Fruit fly (Drosophila melanogaster) whole organism, larva: Measurements from ENCODE around the gene PolE1.

Experiments used
- noc ChIP-seq: fragments of 200-800 bp; sonication (Bioruptor generic); optimal IDR thresholded peaks from 3 replicates; lab custom pipeline; 2019; ENCODE audit warnings: missing biosample characterization, mild to moderate bottlenecking, missing genetic modification characterization, moderate library complexity

The PolE1 gene

DNA sequence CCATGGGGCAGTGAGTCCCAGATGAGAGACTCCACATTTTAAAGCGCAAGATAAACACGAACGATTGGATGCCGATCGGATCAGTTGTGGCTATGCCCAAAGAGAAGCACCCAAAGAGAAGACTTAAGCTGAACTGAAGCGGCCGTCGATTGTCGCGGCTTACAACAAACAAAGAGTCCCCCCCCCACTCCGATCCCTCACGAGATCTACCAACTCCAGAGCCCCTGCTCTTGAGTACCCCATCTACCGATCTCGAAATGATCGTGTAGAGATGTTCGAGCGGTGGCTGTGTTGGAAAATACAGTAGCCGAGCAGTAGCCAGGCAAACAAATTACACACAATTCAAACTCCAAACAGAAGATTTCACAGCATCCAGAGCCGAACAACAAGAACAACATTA is 22.2 kb upstream of the PolE1 start:
- TF ChIP-seq noc = no peak

DNA sequence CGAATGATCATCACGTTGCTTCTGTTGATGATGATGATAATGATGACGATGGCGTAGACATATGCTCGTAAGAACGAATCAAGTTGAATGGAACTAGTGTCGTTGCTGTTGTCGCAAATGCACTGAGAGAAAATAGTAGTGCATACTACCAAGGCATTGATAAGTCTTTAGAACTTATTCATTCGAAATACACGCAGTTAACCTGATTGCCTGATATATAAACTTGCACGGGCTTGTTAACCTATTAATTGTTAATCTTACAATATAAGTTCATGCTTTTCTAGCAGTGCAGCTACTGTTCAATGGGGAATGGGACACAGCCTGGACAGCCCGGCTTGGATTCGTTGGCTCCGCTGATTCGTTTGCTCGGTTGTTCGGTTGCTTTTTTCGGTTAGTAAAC is 21.6 kb upstream of the PolE1 start:
- peak; percentile 29 for TF ChIP-seq noc

DNA sequence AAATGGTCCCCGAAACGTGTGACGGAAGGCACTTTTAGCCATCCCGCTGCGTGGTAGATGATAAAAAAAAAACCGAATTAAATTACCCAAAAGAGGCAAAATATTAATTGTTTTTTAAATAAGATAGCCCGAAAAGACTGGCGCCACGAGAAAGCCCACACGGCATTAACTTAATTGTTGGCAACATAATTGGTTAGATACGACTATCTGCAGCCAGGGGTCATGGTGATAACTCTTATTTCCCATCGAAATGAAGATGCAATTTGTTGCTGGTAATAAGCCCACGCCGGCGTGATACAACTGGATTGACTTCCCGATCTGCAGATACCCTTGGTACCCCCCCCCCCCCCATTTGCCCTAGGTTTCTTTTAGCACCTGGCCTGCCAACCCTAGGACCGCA is 20.2 kb upstream of the PolE1 start:
- TF ChIP-seq noc = no peak

DNA sequence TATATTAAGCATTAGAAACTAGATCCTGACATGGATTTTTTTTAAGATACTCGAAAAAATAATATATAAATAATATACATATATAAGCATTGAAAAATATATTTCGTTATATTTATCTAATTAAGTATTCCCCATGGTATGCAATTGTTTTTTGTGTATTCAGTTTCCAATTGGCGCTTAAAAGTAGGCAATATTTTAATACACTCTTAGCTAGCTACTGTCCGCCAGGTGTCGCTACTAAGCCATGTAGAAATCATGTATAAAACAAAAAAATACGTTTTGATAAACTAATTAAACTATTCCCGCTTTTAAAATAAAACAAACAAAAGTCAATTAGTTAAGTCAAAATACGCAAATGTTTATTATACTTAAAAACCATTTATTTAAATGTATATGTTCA is 16.6 kb upstream of the PolE1 start:
- no peak for TF ChIP-seq noc

DNA sequence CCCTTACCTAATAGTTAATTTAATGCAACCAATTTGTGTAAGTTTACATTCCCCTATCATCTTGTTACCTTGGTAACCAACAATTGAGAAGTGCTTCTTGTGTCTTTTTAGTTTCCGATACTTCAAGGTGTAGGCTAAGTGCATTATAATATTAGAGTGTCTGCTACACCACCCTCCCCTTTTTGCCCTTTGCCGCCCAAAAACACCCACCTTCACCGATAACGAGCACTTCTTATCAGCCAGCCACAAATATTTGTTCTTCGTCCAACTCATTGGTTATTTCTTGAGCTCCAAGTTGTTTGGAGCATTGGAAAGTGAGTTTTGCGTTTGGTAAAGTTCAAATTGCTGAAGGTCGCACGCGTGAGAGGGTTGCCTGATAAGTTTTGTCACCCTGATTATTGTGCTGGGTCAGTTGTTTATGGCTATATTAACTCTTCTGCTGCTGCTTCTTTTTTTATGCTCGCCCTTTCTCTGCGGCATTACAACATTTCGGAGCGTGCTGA is 16.0 kb upstream of the PolE1 start:
- TF ChIP-seq noc = peak; percentile 68

DNA sequence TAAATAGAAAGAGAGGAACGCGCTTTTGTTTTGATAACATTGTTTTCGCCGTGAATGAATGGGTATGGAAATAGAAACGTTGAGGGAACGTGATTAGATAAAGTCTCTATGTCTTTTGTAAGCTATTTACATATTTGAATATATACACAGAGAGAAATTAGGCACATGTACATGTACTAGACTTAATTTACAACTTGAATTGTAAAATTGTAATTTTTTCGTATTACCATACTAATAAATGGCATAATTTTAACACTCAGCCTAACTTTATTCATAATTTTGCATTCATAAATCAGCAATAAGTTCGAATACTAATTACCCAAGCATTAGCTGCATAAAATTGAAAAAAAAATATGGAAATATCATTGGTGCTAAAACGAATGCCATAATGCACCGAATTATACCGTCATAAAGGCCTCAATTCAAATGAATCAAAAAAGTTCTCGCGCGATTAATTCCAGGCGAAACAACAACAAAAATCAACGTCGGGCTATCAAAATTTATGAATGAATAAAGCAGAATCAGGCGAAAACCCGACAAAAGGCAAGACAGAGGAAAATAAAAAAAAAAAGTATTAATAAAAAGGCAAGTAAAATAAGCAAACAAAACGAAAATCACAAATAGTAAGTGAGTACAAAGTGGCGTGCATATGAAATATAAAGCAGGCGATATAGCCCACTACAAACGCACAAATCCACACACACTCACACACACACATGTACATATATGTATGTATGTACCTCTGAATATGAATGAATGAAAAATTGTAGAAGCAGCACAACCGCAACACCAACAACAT is 15.2 kb upstream of the PolE1 start:
- TF ChIP-seq noc = peak; percentile 59

DNA sequence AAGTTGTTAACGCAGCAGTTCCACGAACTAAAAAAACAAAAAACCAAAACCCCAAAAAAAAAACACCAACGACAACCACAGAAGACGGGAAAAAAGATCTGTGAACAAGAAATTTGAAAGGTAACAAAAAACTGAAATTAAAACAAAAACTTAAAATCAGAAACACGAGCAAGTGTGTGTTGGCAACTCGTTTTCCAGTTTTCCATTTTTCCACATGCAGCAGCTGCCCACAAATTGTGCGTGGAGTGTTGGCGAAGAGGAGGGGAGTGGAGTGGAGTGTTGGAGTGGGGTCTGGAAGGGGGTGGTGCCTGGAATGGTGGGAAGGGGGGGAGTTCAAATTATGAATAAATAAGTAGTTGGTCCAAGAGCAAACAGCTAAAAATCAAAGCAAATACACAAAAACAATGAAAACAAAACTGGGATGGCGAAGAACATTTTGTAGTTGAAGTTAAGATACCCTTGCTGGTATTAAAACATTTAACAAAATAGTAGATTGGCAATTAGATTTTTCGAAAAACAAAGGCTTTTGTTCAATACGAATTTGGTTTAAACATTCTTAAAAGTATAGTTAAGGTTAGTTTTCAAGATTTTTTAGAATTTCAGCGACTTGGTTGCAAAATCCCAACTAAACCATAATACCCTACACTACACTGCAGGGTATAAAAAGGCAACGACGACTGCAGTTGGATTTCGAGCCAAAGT is 14.4 kb upstream of the PolE1 start:
- no peak for TF ChIP-seq noc

DNA sequence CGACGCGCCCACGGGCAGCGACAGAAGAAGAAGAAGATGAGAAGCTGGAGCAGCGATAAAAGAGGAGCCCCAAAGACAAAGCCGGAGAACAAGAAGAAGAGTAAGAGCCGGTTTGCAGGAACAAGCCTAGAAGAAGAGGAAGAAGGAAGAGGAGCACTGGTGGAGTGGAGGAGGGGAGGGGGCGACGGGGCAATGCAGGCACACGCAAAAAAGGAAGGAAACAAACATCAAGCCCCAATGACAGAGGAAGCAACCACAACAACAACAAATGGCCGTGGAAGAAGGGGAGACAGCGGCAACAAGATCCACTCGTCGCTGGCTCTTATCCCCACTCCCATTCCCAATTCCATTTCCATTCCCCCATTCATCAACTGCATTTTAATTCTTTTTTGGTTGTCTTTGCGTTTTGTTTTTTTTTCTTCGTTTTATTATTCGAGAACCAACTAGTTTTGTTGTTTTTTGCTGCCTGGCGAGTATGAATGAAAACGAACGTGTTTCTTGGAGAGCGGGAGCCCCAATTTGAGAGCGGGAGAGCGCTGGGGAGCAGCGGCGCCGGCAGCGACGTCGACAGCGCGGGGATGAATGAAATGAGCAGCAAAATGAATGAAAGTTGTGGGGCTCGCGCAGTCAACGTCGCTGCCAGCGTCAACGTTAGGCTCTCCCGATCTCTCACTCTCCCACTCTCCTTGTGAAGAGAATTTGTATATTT is 13.7 kb upstream of the PolE1 start:
- no peak for TF ChIP-seq noc

DNA sequence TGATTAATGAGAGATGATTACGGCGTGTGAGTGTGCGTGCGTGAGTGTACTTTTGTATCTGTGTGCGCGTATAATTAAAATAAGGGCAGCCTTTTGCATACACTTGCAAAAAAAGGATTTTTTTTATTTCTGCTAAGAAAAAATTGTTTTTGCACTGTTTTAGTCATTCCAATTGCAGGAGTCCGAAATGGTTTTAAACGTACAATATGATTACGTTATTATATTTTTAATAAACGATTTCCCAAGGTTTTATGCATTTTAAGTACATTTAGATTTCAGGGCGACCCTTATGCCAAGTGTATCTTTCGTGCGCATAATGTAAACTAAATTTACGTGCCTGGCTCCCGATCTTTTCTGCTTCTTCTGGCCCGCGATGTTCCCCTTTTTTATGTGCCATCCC is 13.1 kb upstream of the PolE1 start:
- TF ChIP-seq noc = peak; percentile 64

DNA sequence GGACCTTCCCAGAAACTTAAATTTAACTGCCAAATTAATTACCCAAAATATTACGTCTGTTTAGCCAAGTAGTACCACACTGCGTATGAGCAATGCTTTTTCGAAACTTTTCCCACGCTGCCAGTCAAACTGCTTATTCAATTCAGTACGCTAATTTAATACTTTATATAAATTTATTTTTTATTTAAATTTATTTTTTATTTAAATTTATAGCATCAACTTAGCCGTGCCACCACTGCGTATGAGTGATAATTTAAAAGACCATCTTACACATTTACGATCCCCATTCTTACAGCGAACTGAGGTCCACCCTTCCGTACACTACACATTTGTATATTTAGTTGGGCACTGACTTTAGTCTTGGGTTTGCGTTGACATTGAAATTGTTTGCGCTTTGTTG is 12.4 kb upstream of the PolE1 start:
- peak; percentile 95 for TF ChIP-seq noc

DNA sequence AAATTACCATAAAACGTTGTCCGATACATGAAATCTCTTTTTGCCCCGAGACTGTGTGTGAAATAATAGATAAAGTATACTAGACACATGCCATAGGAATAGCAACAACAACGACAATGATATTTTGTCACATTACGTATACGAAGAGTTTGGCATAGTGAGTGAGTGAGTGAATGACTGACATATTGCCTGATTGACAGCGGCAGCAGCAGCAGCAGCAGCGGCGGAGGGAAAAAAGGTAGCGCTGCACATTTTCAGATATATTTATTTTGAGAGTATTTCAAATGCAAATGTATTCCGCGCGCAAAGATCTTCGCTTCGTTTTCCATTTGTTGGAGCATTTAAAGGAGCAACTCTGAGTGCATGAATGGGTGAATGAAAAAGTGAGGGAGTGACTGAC is 11.4 kb upstream of the PolE1 start:
- TF ChIP-seq noc = no peak

DNA sequence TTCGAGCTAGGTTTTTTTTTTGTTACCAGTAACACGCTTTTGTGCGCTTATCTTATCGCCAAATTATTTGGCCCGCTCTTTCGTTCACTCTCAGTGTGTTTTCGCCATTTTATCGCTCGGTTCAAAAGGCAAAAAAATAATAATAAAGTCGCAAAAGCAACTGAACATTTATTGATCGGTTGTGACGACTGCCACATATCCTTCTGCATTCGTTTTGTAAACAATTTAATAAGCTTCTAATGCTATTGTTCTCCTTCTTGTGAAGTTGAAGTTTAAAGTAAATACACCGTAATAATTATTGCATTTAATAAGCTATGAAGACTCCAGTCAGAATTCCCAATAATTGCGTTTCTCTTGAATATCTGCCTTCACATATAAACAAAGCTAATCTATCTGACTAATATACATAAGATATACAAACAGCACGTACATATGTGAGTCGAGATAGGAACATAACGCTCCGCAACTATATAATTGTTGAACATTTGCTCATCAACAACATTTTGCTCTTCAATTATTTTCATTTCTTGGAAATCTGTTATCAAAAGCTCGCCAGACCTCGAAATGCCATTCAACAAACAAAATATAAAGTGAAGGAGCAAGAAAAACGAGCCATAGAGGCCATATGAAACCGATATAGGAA is 10.6 kb upstream of the PolE1 start:
- peak; percentile 73 for TF ChIP-seq noc

DNA sequence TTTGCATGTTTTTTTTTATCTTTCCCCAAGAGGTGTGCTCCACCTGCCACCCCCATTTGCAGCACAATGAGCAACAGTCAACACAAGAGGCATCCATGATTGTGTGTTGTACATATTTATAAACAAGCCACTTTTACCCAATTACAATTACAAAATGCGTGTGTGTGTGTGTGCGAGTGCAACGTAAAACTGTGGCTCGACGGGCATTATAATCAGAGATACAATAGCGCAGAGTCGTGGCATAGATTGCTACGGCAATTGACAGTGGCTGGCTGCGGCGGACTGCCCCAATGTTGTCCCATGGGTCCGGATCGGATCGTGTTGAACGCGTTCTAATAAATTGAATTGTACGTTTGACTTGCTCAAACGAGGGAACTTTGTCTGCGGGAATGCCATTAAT is 9.6 kb upstream of the PolE1 start:
- TF ChIP-seq noc = no peak

DNA sequence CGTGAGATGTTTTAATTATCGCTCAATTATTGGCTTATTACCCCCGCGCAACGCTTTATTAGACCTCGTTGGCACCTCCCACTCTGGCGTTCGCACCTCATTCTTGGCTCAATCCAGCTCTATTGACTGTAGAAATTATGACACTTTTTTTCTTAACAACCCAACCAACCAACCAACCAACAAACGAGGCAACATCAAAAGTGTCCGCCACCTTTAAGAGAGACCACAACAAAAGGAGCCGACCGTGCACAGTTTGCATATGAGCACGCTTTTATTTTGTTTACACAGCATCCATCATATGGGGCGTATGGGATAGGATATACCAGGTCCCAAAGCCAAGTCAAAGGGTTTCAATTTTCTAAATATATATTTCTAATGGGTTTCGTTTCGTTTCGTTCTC is 7.3 kb upstream of the PolE1 start:
- TF ChIP-seq noc = no peak

DNA sequence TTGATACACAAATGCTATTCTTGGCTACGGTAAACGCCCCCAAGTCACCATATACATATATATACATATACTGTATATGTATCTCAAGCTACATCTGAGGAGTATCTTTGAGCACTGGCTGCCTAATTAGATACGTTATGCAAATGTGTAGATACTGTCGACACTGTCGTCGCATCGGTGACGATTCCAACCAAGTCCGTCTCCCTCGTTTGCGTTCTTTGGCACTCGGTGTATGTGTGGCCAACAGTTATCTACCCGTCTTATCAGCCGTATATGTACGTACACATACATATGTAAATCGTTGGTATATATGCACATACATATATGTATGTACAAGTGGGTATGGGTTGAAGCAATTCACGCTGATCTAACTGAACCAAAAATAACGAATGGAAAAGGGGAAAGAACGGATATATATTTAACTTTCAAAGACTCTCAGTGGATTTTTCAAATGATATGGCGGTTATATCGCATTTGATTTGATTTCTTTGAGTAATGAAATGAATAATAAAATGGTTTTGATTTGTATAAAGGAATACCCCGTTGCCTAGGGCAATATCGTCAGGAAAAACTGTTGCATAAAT is 6.1 kb upstream of the PolE1 start:
- no peak for TF ChIP-seq noc

DNA sequence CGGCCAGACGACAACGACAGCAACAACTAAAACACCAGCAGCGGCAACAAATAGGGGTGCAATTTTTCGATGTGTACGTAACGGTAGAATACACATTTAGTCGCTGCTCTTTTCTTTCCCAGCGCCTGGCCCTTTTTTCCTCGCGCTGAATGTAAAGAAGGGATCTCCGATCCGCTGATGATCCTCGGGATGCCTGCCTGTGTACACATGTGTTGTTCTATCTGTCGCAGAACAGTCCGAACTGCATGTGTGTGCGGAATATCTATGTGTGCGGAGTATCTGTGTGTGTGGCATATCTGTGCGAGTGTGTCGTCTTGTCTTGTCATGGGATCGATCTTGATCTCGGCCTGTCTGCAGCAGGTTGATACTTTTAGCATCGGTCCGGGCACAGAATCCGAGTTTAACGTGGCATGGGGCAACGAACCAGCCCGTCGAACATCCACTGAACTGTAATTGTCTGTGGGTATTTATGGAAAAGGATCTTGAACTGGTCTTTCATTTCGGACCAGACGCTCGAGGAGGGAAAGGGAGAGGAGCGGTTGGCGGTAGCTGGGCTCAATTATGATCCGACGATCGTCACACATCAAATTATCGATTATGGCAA is 4.1 kb upstream of the PolE1 start:
- TF ChIP-seq noc = no peak
